Fruit fly (Drosophila melanogaster) S2 (cell line): ENCODE measurements around the gene Pph13.

ENCODE experiments used
- CG8478 ChIP-seq: fragments of >200 bp; optimal IDR thresholded peaks from 2 replicates; lab custom pipeline; 2018
- CTCF ChIP-seq, 2 experiments: fragments of >200 bp; optimal IDR thresholded peaks; 2 replicates each; lab custom pipeline; 2018

Pph13 gene

dm6 chr2L:609497-609896 lies 32.2 kb downstream of the Pph13 start:
- TF ChIP-seq CG8478 (no peak), CTCF (optimal IDR thresholded peaks at IDR 0.05; lab: Kevin White, UChicago) (no peak)

- TF ChIP-seq CG8478 = no peak
- TF ChIP-seq CTCF (optimal IDR thresholded peaks at IDR 0.05; lab: Kevin White, UChicago) = no peak
Observed at dm6 chr2L:612778-613177, 35.5 kb downstream of the Pph13 start.

dm6 chr2L:615023-615422 lies 37.7 kb downstream of the Pph13 start:
- no peak for TF ChIP-seq CTCF (optimal IDR thresholded peaks at IDR 0.05; lab: Kevin White, UChicago)

dm6 chr2L:619739-620138 lies 42.5 kb downstream of the Pph13 start:
- TF ChIP-seq CTCF (optimal IDR thresholded peaks at IDR 0.05; lab: Kevin White, UChicago) = no peak
- TF ChIP-seq CG8478 = no peak

dm6 chr2L:621101-621500 lies 43.8 kb downstream of the Pph13 start, which contains the start of gene lectin-21Cb:
Gene lectin-21Cb, minus strand, starts transcription at chr2L:621201.
- no peak for TF ChIP-seq CG8478
- TF ChIP-seq CTCF (optimal IDR thresholded peaks at IDR 0.05; lab: Kevin White, UChicago) = no peak

- TF ChIP-seq CTCF (optimal IDR thresholded peaks at IDR 0.05; lab: Kevin White, UChicago) (no peak), CG8478 (no peak)
Observed at dm6 chr2L:623210-623873, 46.1 kb downstream of the Pph13 start.

dm6 chr2L:624317-624716 lies 47.0 kb downstream of the Pph13 start, which contains the start of gene lectin-21Ca:
Gene lectin-21Ca, plus strand, starts transcription at chr2L:624617.
- TF ChIP-seq CG8478 = no peak
- TF ChIP-seq CTCF (optimal IDR thresholded peaks at IDR 0.05; lab: Kevin White, UChicago) = no peak

- no peak for TF ChIP-seq CTCF (optimal IDR thresholded peaks at IDR 0.05; lab: Kevin White, UChicago)
- TF ChIP-seq CG8478 = no peak
Observed at dm6 chr2L:625352-625751, 48.1 kb downstream of the Pph13 start, which contains the start of gene CG2839. Gene CG2839, plus strand, starts transcription at chr2L:625652.
